Fruit fly (Drosophila melanogaster): ENCODE measurements around the gene ru.
A peak's percentile ranks its signal among the peaks of the same experiment; 100 is the strongest.

ru gene

DNA sequence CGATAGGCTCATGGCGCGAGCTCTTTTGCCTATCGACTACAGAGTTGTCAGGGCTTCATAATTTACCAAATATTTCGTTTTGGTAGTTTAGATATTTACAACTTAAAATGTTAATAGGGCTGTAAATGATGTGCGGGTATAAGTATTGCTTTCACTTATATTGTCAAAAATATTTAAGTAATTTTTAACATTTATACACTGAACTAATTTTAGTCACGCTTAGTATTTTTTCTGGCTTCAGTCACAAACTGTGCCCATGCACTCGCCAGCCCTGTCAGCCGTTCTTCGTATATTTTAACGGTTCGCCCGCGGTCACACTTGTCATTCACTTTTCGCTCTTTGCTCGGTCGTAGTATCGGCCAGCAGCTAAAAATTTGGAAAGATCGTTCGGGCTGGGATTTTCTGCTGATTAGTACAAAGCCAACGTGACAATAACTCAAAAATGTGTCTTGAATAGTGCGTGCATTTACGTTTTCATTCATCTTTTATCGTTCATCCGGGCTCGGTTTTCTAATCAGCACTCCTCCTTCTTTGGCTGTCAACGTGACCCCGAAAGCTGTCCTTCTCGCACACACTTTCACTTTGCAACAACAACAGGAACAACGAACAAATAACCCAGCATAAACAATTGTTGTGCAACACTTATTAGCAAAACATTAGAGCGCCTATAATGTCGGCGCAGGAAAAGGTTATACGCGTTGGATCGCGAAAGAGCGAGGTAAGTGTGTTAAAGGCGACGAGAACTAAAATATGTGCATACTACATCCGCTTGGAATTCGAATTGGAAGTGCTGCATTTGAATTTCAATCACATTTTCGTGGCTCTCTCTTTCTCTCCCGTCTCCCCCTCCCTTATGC is 35.6 kb upstream of the ru start, which contains the start of the genes Hmbs and CG2211 (continued):
- no peak for TF ChIP-seq hb (GFP tag; IDR thresholded peaks at IDR 0.05; ENCODE audit: partially characterized antibody)
- TF ChIP-seq stc (GFP tag; IDR thresholded peaks at IDR 0.05), result peak; percentile 75
- TF ChIP-seq CG16813 (GFP tag; IDR thresholded peaks at IDR 0.05; ENCODE audit: partially characterized antibody), result peak; percentile 54
- peak; percentile 18 for TF ChIP-seq pb (GFP tag; optimal IDR thresholded peaks at IDR 0.05)
- TF ChIP-seq CG30403 (GFP tag; optimal IDR thresholded peaks at IDR 0.05), result peak; percentile 89
- peak; percentile 94 for TF ChIP-seq Hsf (GFP tag; optimal IDR thresholded peaks at IDR 0.05)
- TF ChIP-seq PHDP (tag; optimal IDR thresholded peaks at IDR 0.05), result peak; percentile 86
- peak; percentile 58 for TF ChIP-seq sd (tag; optimal IDR thresholded peaks at IDR 0.05)
- peak; percentile 92 for TF ChIP-seq CG31441 (GFP tag; IDR thresholded peaks at IDR 0.05)
- TF ChIP-seq grn (GFP tag; optimal IDR thresholded peaks at IDR 0.05), result peak; percentile 32
- peak; percentile 28 for TF ChIP-seq wek (GFP tag; optimal IDR thresholded peaks at IDR 0.05)
- TF ChIP-seq Hr39 (optimal IDR thresholded peaks at IDR 0.05), result no peak
- TF ChIP-seq tll (GFP tag; optimal IDR thresholded peaks at IDR 0.05), result peak in 1 of 2 experiments; percentile 55
- TF ChIP-seq al (GFP tag; IDR thresholded peaks at IDR 0.05), result peak; percentile 79
- TF ChIP-seq CG13624 (GFP tag; optimal IDR thresholded peaks at IDR 0.05), result peak; percentile 90
- TF ChIP-seq CG2199 (GFP tag; IDR thresholded peaks at IDR 0.05), result no peak
- peak; percentile 78 for TF ChIP-seq Dek (tag; optimal IDR thresholded peaks at IDR 0.05)
- TF ChIP-seq sqz (GFP tag; optimal IDR thresholded peaks at IDR 0.05), result no peak
- no peak for TF ChIP-seq dati (GFP tag; IDR thresholded peaks at IDR 0.05)
- peak; percentile 89 for TF ChIP-seq CG17186 (GFP tag; optimal IDR thresholded peaks at IDR 0.05)
- TF ChIP-seq ab (GFP tag; optimal IDR thresholded peaks at IDR 0.05), result peak; percentile 73
- TF ChIP-seq CG12236 (GFP tag; optimal IDR thresholded peaks at IDR 0.05), result peak; percentile 77
- TF ChIP-seq Hr3 (GFP tag; optimal IDR thresholded peaks at IDR 0.05), result peak; percentile 88
- TF ChIP-seq ap (GFP tag; IDR thresholded peaks at IDR 0.05), result peak; percentile 54; the same call in 1 of the 2 replicates
- peak; percentile 72 for TF ChIP-seq CG14050 (GFP tag; IDR thresholded peaks at IDR 0.05)
- peak; percentile 77 for TF ChIP-seq CG3163 (GFP tag; optimal IDR thresholded peaks at IDR 0.05)
- no peak for TF ChIP-seq Gsc (GFP tag; IDR thresholded peaks at IDR 0.05)
- peak; percentile 88 for TF ChIP-seq CG16863 (GFP tag; optimal IDR thresholded peaks at IDR 0.05)
- peak; percentile 68 for TF ChIP-seq exex (tag; optimal IDR thresholded peaks at IDR 0.05)
- TF ChIP-seq fd96Cb (tag; optimal IDR thresholded peaks at IDR 0.05), result peak; percentile 79
- peak; percentile 94 for TF ChIP-seq vvl (GFP tag; IDR thresholded peaks at IDR 0.05)
- peak; percentile 78 for TF ChIP-seq unpg (GFP tag; optimal IDR thresholded peaks at IDR 0.05)
- TF ChIP-seq CG2712 (tag; optimal IDR thresholded peaks at IDR 0.05), result peak; percentile 90
- TF ChIP-seq zfh1 (GFP tag; IDR thresholded peaks at IDR 0.05), result peak; percentile 90
- no peak for TF ChIP-seq CG34224 (GFP tag; IDR thresholded peaks at IDR 0.05; ENCODE audit: partially characterized antibody)
- peak; percentile 42; the same call in 1 of the 2 replicates for TF ChIP-seq Oaz (GFP tag; IDR thresholded peaks at IDR 0.05)
- peak; percentile 81 for TF ChIP-seq ken (GFP tag; IDR thresholded peaks at IDR 0.05)
- TF ChIP-seq wdn (GFP tag; IDR thresholded peaks at IDR 0.05), result peak; percentile 58
- TF ChIP-seq B-H2 (GFP tag; optimal IDR thresholded peaks at IDR 0.05), result peak; percentile 90
- TF ChIP-seq CG3838 (GFP tag; optimal IDR thresholded peaks at IDR 0.05), result peak; percentile 78
- TF ChIP-seq CG11560 (tag; IDR thresholded peaks at IDR 0.05), result peak; percentile 74; the same call in 2 of the 3 replicates
- TF ChIP-seq CG17802 (tag; optimal IDR thresholded peaks at IDR 0.05), result peak; percentile 70
- TF ChIP-seq CG12071 (GFP tag; optimal IDR thresholded peaks at IDR 0.05), result peak; percentile 52
- peak; percentile 40 for TF ChIP-seq Hey (tag; optimal IDR thresholded peaks at IDR 0.05)
- TF ChIP-seq CG11398 (GFP tag; optimal IDR thresholded peaks at IDR 0.05), result peak; percentile 57
- TF ChIP-seq CG17328 (GFP tag; IDR thresholded peaks at IDR 0.05), result peak; percentile 89
- peak; percentile 34 for TF ChIP-seq CG9437 (GFP tag; optimal IDR thresholded peaks at IDR 0.05)
- TF ChIP-seq CG6813 (GFP tag; optimal IDR thresholded peaks at IDR 0.05), result peak; percentile 79
- peak; percentile 82 for TF ChIP-seq Antp (GFP tag; optimal IDR thresholded peaks at IDR 0.05)

All from whole organism, embryonic.